Fruit fly (Drosophila melanogaster) whole organism, prepupa: ENCODE results near the gene JMJD5.

ENCODE experiments used
- CG10669 ChIP-seq: fragments of 200-800 bp; sonication (Bioruptor generic); optimal IDR thresholded peaks from 3 replicates; lab custom pipeline; 2018; ENCODE audit warnings: missing biosample characterization, mild to moderate bottlenecking, missing genetic modification characterization, moderate library complexity
- CG11294 ChIP-seq: fragments of 200-800 bp; sonication (Bioruptor generic); IDR thresholded peaks from 2 replicates; pipeline ENCODE4 v1.3.6; 2022; ENCODE audit warnings: missing biosample characterization, missing genetic modification characterization
- CG11902 ChIP-seq: fragments of 200-800 bp; sonication (Bioruptor generic); optimal IDR thresholded peaks from 3 replicates; lab custom pipeline; 2016; ENCODE audit warnings: missing biosample characterization, missing genetic modification characterization
- CG15336 ChIP-seq: fragments of 200-800 bp; sonication (Bioruptor generic); IDR thresholded peaks from 2 replicates; pipeline ENCODE4 v1.3.6; 2022; ENCODE audit warnings: missing biosample characterization, missing genetic modification characterization
- CG1621 ChIP-seq: fragments of 200-800 bp; sonication (Bioruptor generic); optimal IDR thresholded peaks from 3 replicates; lab custom pipeline; 2018; ENCODE audit warnings: missing biosample characterization, mild to moderate bottlenecking, missing genetic modification characterization
- CG16779 ChIP-seq: fragments of 200-800 bp; sonication (Bioruptor generic); optimal IDR thresholded peaks from 3 replicates; lab custom pipeline; 2017; ENCODE audit warnings: missing biosample characterization, mild to moderate bottlenecking, missing genetic modification characterization
- CG3032 ChIP-seq: fragments of 200-800 bp; optimal IDR thresholded peaks from 2 replicates; lab custom pipeline; 2019; ENCODE audit warnings: missing biosample characterization, mild to moderate bottlenecking, missing genetic modification characterization, moderate library complexity
- CG31627 ChIP-seq: fragments of 200-800 bp; sonication (Bioruptor generic); optimal IDR thresholded peaks from 3 replicates; lab custom pipeline; 2016; ENCODE audit warnings: missing biosample characterization, missing genetic modification characterization
- CG32006 ChIP-seq: fragments of 200-800 bp; sonication (Bioruptor generic); optimal IDR thresholded peaks from 3 replicates; lab custom pipeline; 2017; ENCODE audit warnings: missing biosample characterization, mild to moderate bottlenecking, missing genetic modification characterization
- CG34406 ChIP-seq: fragments of 200-800 bp; sonication (Bioruptor generic); optimal IDR thresholded peaks from 3 replicates; lab custom pipeline; 2016; ENCODE audit warnings: missing biosample characterization, missing genetic modification characterization
- CG3919 ChIP-seq: fragments of 200-800 bp; sonication (Bioruptor generic); optimal IDR thresholded peaks from 3 replicates; lab custom pipeline; 2016; ENCODE audit warnings: missing biosample characterization, missing genetic modification characterization
- CG6163 ChIP-seq: fragments of 200-800 bp; sonication (Bioruptor generic); IDR thresholded peaks from 3 replicates; pipeline ENCODE4 v1.3.6; 2022; ENCODE audit warnings: missing biosample characterization, missing genetic modification characterization
- CG6276 ChIP-seq: fragments of 200-800 bp; sonication (Bioruptor generic); optimal IDR thresholded peaks from 2 replicates; lab custom pipeline; 2017; ENCODE audit warnings: missing biosample characterization, mild to moderate bottlenecking, missing genetic modification characterization
- CG6792 ChIP-seq: fragments of 200-800 bp; sonication (Bioruptor generic); optimal IDR thresholded peaks from 3 replicates; lab custom pipeline; 2016; ENCODE audit warnings: missing biosample characterization, missing genetic modification characterization
- CG6808 ChIP-seq: fragments of 200-800 bp; sonication (Bioruptor generic); optimal IDR thresholded peaks from 3 replicates; lab custom pipeline; 2017; ENCODE audit warnings: missing biosample characterization, missing genetic modification characterization, mild to moderate bottlenecking, moderate library complexity, missing genetic modification reagents
- CG6854 ChIP-seq: fragments of 200-800 bp; sonication (Bioruptor generic); optimal IDR thresholded peaks from 2 replicates; lab custom pipeline; 2017; ENCODE audit warnings: missing biosample characterization, mild to moderate bottlenecking, missing genetic modification characterization
- CG7368 ChIP-seq: fragments of 200-800 bp; sonication (Bioruptor generic); optimal IDR thresholded peaks from 3 replicates; lab custom pipeline; 2016; ENCODE audit warnings: missing biosample characterization, missing genetic modification characterization
- CG8119 ChIP-seq: fragments of 200-800 bp; sonication (Bioruptor generic); IDR thresholded peaks from 3 replicates; pipeline ENCODE4 v1.3.6; 2022; ENCODE audit warnings: missing biosample characterization, missing genetic modification characterization
- CG8319 ChIP-seq: fragments of 200-800 bp; sonication (Bioruptor generic); optimal IDR thresholded peaks from 3 replicates; lab custom pipeline; 2016; ENCODE audit warnings: missing biosample characterization, missing genetic modification characterization
- CG8632 ChIP-seq: fragments of 200-800 bp; sonication (Bioruptor generic); optimal IDR thresholded peaks from 3 replicates; lab custom pipeline; 2016; ENCODE audit warnings: missing biosample characterization, missing genetic modification characterization
- CG9139 ChIP-seq: fragments of 200-800 bp; sonication (Bioruptor generic); optimal IDR thresholded peaks from 3 replicates; lab custom pipeline; 2017; ENCODE audit warnings: missing biosample characterization, mild to moderate bottlenecking, missing genetic modification characterization
- Eip75B ChIP-seq: fragments of 200-800 bp; sonication (Bioruptor generic); optimal IDR thresholded peaks from 3 replicates; lab custom pipeline; 2016; ENCODE audit warnings: missing biosample characterization, missing genetic modification characterization
- Eip78C ChIP-seq: fragments of 200-800 bp; sonication (Bioruptor generic); peaks from one replicate; lab custom pipeline; 2016; ENCODE audit warnings: missing biosample characterization, missing genetic modification characterization
- Eip93F ChIP-seq: fragments of 200-800 bp; sonication (Bioruptor generic); optimal IDR thresholded peaks from 2 replicates; lab custom pipeline; 2016; ENCODE audit warnings: missing biosample characterization, mild to moderate bottlenecking, missing genetic modification characterization
- Ets21C ChIP-seq: fragments of 200-800 bp; sonication (Bioruptor generic); optimal IDR thresholded peaks from 3 replicates; lab custom pipeline; 2016; ENCODE audit warnings: missing biosample characterization, missing genetic modification characterization
- Ets96B ChIP-seq: fragments of 200-800 bp; optimal IDR thresholded peaks from 2 replicates; lab custom pipeline; 2019; ENCODE audit warnings: missing biosample characterization, mild to moderate bottlenecking, missing genetic modification characterization, moderate library complexity
- Hr38 ChIP-seq: sonication (Bioruptor generic); optimal IDR thresholded peaks from 2 replicates; lab custom pipeline; 2016; ENCODE audit warnings: missing biosample characterization, missing genetic modification characterization
- Hr39 ChIP-seq: fragments of 200-800 bp; sonication (Bioruptor generic); optimal IDR thresholded peaks from 2 replicates; lab custom pipeline; 2016; ENCODE audit warnings: missing biosample characterization, missing genetic modification characterization
- Hr4 ChIP-seq: fragments of 200-800 bp; sonication (Bioruptor generic); optimal IDR thresholded peaks from 3 replicates; lab custom pipeline; 2016; ENCODE audit warnings: missing biosample characterization, missing genetic modification characterization
- Met ChIP-seq: fragments of 200-800 bp; sonication (Bioruptor generic); optimal IDR thresholded peaks from 3 replicates; lab custom pipeline; 2016; ENCODE audit warnings: missing biosample characterization, missing genetic modification characterization
- Smox ChIP-seq: fragments of 200-800 bp; sonication (Bioruptor generic); optimal IDR thresholded peaks from 3 replicates; lab custom pipeline; 2016; ENCODE audit warnings: missing biosample characterization, missing genetic modification characterization
- Sox102F ChIP-seq: fragments of 200-800 bp; sonication (Bioruptor generic); optimal IDR thresholded peaks from 2 replicates; lab custom pipeline; 2016; ENCODE audit warnings: missing biosample characterization, mild to moderate bottlenecking, missing genetic modification characterization
- Sox14 ChIP-seq: fragments of 200-800 bp; sonication (Bioruptor generic); optimal IDR thresholded peaks from 3 replicates; lab custom pipeline; 2016; ENCODE audit warnings: missing biosample characterization, missing genetic modification characterization
- Sox15 ChIP-seq: fragments of 200-800 bp; sonication (Bioruptor generic); optimal IDR thresholded peaks from 3 replicates; lab custom pipeline; 2016; ENCODE audit warnings: missing biosample characterization, missing genetic modification characterization
- achi ChIP-seq: fragments of 200-800 bp; sonication (Bioruptor generic); optimal IDR thresholded peaks from 3 replicates; lab custom pipeline; 2016; ENCODE audit warnings: missing biosample characterization, missing genetic modification characterization
- cyc ChIP-seq: fragments of 200-800 bp; sonication (Bioruptor generic); optimal IDR thresholded peaks from 3 replicates; lab custom pipeline; 2016; ENCODE audit warnings: missing biosample characterization, missing genetic modification characterization
- dac ChIP-seq: fragments of 200-800 bp; sonication (Bioruptor generic); optimal IDR thresholded peaks from 2 replicates; lab custom pipeline; 2017; ENCODE audit warnings: missing biosample characterization, mild to moderate bottlenecking, missing genetic modification characterization
- dsx ChIP-seq: fragments of 200-800 bp; optimal IDR thresholded peaks from 3 replicates; lab custom pipeline; 2019; ENCODE audit warnings: missing biosample characterization, mild to moderate bottlenecking, missing genetic modification characterization, moderate library complexity; ENCODE audit not compliant: poor library complexity, severe bottlenecking
- eg ChIP-seq: fragments of 200-800 bp; sonication (Bioruptor generic); IDR thresholded peaks from 3 replicates; pipeline ENCODE4 v1.3.6; 2022; ENCODE audit warnings: missing biosample characterization, missing genetic modification characterization
- esn ChIP-seq: fragments of 200-800 bp; sonication (Bioruptor generic); optimal IDR thresholded peaks from 2 replicates; lab custom pipeline; 2016; ENCODE audit warnings: missing biosample characterization, mild to moderate bottlenecking, missing genetic modification characterization, moderate library complexity
- fd59A ChIP-seq: fragments of 200-800 bp; sonication (Bioruptor generic); optimal IDR thresholded peaks from 2 replicates; lab custom pipeline; 2017; ENCODE audit warnings: missing biosample characterization, mild to moderate bottlenecking, missing genetic modification characterization, missing genetic modification reagents
- fkh ChIP-seq: fragments of 200-800 bp; sonication (Bioruptor generic); optimal IDR thresholded peaks from 3 replicates; lab custom pipeline; 2017; ENCODE audit warnings: missing biosample characterization, mild to moderate bottlenecking, missing genetic modification characterization, moderate library complexity
- lz ChIP-seq: fragments of 200-800 bp; sonication (Bioruptor generic); optimal IDR thresholded peaks from 3 replicates; lab custom pipeline; 2016; ENCODE audit warnings: missing biosample characterization, missing genetic modification characterization
- net ChIP-seq: fragments of 200-800 bp; sonication (Bioruptor generic); optimal IDR thresholded peaks from 3 replicates; lab custom pipeline; 2016; ENCODE audit warnings: missing biosample characterization, missing genetic modification characterization
- salr ChIP-seq, 2 experiments: fragments of 200-800 bp; sonication (Bioruptor generic); optimal IDR thresholded peaks; 3 replicates each; lab custom pipeline; 2016 to 2018; ENCODE audit warnings: missing biosample characterization in 2 of 2, missing genetic modification characterization in 2 of 2, mild to moderate bottlenecking in 1 of 2
- spab ChIP-seq: fragments of 200-800 bp; sonication (Bioruptor generic); optimal IDR thresholded peaks from 2 replicates; lab custom pipeline; 2017; ENCODE audit warnings: missing biosample characterization, mild to moderate bottlenecking, missing genetic modification characterization, missing genetic modification reagents
- svp ChIP-seq: fragments of 200-800 bp; sonication (Bioruptor generic); peaks from one replicate; lab custom pipeline; 2016; ENCODE audit warnings: missing biosample characterization, missing genetic modification characterization
- topi ChIP-seq: fragments of 200-800 bp; sonication (Bioruptor generic); optimal IDR thresholded peaks from 3 replicates; lab custom pipeline; 2016; ENCODE audit warnings: missing biosample characterization, missing genetic modification characterization
- vri ChIP-seq: fragments of 200-800 bp; sonication (Bioruptor generic); optimal IDR thresholded peaks from 3 replicates; lab custom pipeline; 2016; ENCODE audit warnings: missing biosample characterization, mild to moderate bottlenecking, missing genetic modification characterization

The JMJD5 gene

DNA sequence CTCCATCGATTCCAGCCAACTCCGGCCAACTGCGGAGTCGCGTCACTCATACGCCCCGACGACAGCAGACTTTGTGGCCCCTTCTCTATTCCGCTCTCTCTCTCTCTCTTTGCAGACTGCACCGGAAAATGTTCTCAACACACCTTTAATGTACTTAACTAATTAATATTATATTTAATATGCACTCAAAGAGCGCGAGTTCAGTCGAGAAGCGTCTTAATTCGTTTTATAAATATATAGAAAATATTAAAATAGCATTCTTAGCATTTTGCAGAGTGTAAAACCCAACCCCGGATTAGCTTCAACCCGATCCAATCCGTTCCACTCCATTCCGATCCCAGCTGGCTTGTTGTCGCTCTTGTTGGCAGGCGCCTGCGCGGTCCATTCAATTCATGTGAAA lies 46.7 kb downstream of the JMJD5 start (continued):
- TF ChIP-seq dsx (GFP tag; lab: Kevin White, UChicago) (no peak), CG7368 (GFP tag; lab: Kevin White, UChicago) (no peak), CG10669 (GFP tag; lab: Kevin White, UChicago) (no peak), CG3919 (GFP tag; lab: Kevin White, UChicago) (no peak), Eip75B (GFP tag; lab: Kevin White, UChicago) (no peak), Hr39 (GFP tag; lab: Kevin White, UChicago) (no peak)

- TF ChIP-seq CG9139 (GFP tag; lab: Kevin White, UChicago) (no peak), CG31627 (GFP tag; lab: Kevin White, UChicago) (no peak), dac (peak; percentile 20), CG8119 (GFP tag; lab: Robert Waterston, UW) (peak; percentile 71; the same call in 2 of the 3 replicates), CG11294 (GFP tag; lab: Robert Waterston, UW) (peak; percentile 40; the same call in 1 of the 2 replicates), CG15336 (GFP tag; lab: Robert Waterston, UW) (peak; percentile 63), CG7368 (GFP tag; lab: Kevin White, UChicago) (no peak), CG1621 (tag; lab: Kevin White, UChicago) (no peak), CG8632 (no peak), CG3032 (tag; lab: Kevin White, UChicago) (no peak), cyc (GFP tag; lab: Kevin White, UChicago) (peak; percentile 14), CG6792 (GFP tag; lab: Kevin White, UChicago) (no peak), CG11902 (GFP tag; lab: Kevin White, UChicago) (no peak), CG34406 (GFP tag; lab: Kevin White, UChicago) (no peak), CG8319 (GFP tag; lab: Kevin White, UChicago) (no peak), topi (no peak), svp (peak; percentile 50), Sox15 (no peak), Eip93F (GFP tag; lab: Kevin White, UChicago) (no peak), esn (GFP tag; lab: Kevin White, UChicago) (no peak), CG6808 (GFP tag; lab: Kevin White, UChicago) (no peak), CG6276 (GFP tag; lab: Kevin White, UChicago) (peak; percentile 63), spab (GFP tag; lab: Kevin White, UChicago) (no peak), Hr39 (GFP tag; lab: Kevin White, UChicago) (no peak), achi (GFP tag; lab: Kevin White, UChicago) (peak; percentile 61), Ets21C (GFP tag; lab: Kevin White, UChicago) (no peak), CG16779 (tag; lab: Kevin White, UChicago) (no peak), Smox (peak; percentile 3), Hr38 (GFP tag; lab: Kevin White, UChicago) (no peak), dsx (GFP tag; lab: Kevin White, UChicago) (no peak), CG3919 (GFP tag; lab: Kevin White, UChicago) (peak; percentile 28), Ets96B (tag; lab: Kevin White, UChicago) (no peak), Met (GFP tag; lab: Kevin White, UChicago) (peak; percentile 7), Sox102F (GFP tag; lab: Kevin White, UChicago) (peak; percentile 16), fkh (GFP tag; lab: Kevin White, UChicago) (no peak), CG6163 (0 out of 3 replicates have a peak, but pooled peaks have one; percentile 15), CG32006 (GFP tag; lab: Kevin White, UChicago) (peak; percentile 77), Sox14 (GFP tag; lab: Kevin White, UChicago) (peak; percentile 40), Eip78C (GFP tag; lab: Kevin White, UChicago) (peak; percentile 78), net (GFP tag; lab: Kevin White, UChicago) (peak; percentile 41), CG6854 (GFP tag; lab: Kevin White, UChicago) (no peak), eg (GFP tag; lab: Robert Waterston, UW) (peak; percentile 75), Hr4 (peak; percentile 72), salr (GFP tag; optimal IDR thresholded peaks at IDR 0.05; lab: Kevin White, UChicago) (no peak), fd59A (no peak), vri (GFP tag; lab: Kevin White, UChicago) (no peak), lz (GFP tag; lab: Kevin White, UChicago) (peak; percentile 11)
These were observed 47.3 kb downstream of the JMJD5 start for dm6 chr3L:793733-794320.
